Fruit fly (Drosophila melanogaster) whole organism, embryonic: ENCODE measurements around the gene tinc.

Source experiments
- C15 ChIP-seq: fragments of 200-800 bp; sonication (Bioruptor generic); IDR thresholded peaks from 3 replicates; pipeline ENCODE4 v1.3.6; 2022; ENCODE audit warnings: missing biosample characterization, missing genetic modification characterization
- CG10209 ChIP-seq: fragments of 200-800 bp; sonication (Bioruptor generic); optimal IDR thresholded peaks from 3 replicates; lab custom pipeline; 2017; ENCODE audit warnings: missing biosample characterization, mild to moderate bottlenecking, missing genetic modification characterization, missing genetic modification reagents
- CG11093 ChIP-seq: fragments of 200-800 bp; sonication (Bioruptor generic); IDR thresholded peaks from 3 replicates; pipeline ENCODE4 v1.3.6; 2022; ENCODE audit warnings: missing biosample characterization, missing genetic modification characterization
- CG11504 ChIP-seq: fragments of 200-800 bp; sonication (Bioruptor generic); optimal IDR thresholded peaks from 3 replicates; lab custom pipeline; 2019; ENCODE audit warnings: missing biosample characterization, mild to moderate bottlenecking, missing genetic modification characterization, moderate library complexity
- CG11695 ChIP-seq: fragments of 200-800 bp; sonication (Bioruptor generic); IDR thresholded peaks from 3 replicates; pipeline ENCODE4 v1.3.6; 2022; ENCODE audit warnings: missing biosample characterization, missing genetic modification characterization
- CG11696 ChIP-seq: fragments of 200-800 bp; sonication (Bioruptor generic); IDR thresholded peaks from 2 replicates; pipeline ENCODE4 v1.3.6; 2022; ENCODE audit warnings: missing biosample characterization, missing genetic modification characterization
- CG12071 ChIP-seq: fragments of 200-800 bp; sonication (Bioruptor generic); optimal IDR thresholded peaks from 3 replicates; lab custom pipeline; 2018; ENCODE audit warnings: missing biosample characterization, mild to moderate bottlenecking, missing genetic modification characterization
- CG1233 ChIP-seq: fragments of 200-800 bp; sonication (Bioruptor generic); optimal IDR thresholded peaks from 4 replicates; lab custom pipeline; 2018; ENCODE audit warnings: missing biosample characterization, mild to moderate bottlenecking, missing genetic modification characterization
- CG14710 ChIP-seq: fragments of 200-800 bp; sonication (Bioruptor generic); optimal IDR thresholded peaks from 3 replicates; lab custom pipeline; 2019; ENCODE audit warnings: missing biosample characterization, mild to moderate bottlenecking, missing genetic modification characterization, moderate library complexity
- CG1529 ChIP-seq: fragments of 200-800 bp; sonication (Bioruptor generic); optimal IDR thresholded peaks from 3 replicates; lab custom pipeline; 2018; ENCODE audit warnings: missing biosample characterization, missing genetic modification characterization
- CG16813 ChIP-seq: fragments of 200-800 bp; sonication (Bioruptor generic); IDR thresholded peaks from 3 replicates; pipeline ENCODE4 v1.3.6; 2022; ENCODE audit warnings: missing biosample characterization, missing genetic modification characterization; ENCODE audit not compliant: partially characterized antibody
- CG17186 ChIP-seq: fragments of 200-800 bp; sonication (Bioruptor generic); optimal IDR thresholded peaks from 3 replicates; lab custom pipeline; 2017; ENCODE audit warnings: missing biosample characterization, missing genetic modification reagents, missing genetic modification characterization
- CG17385 ChIP-seq: fragments of 200-800 bp; sonication (Bioruptor generic); optimal IDR thresholded peaks from 3 replicates; lab custom pipeline; 2018; ENCODE audit warnings: missing biosample characterization, mild to moderate bottlenecking, missing genetic modification characterization
- CG17802 ChIP-seq: fragments of 200-800 bp; sonication (Bioruptor generic); optimal IDR thresholded peaks from 2 replicates; lab custom pipeline; 2018; ENCODE audit warnings: missing biosample characterization, mild to moderate bottlenecking, missing genetic modification characterization, moderate library complexity
- CG2116 ChIP-seq: fragments of 200-800 bp; sonication (Bioruptor generic); optimal IDR thresholded peaks from 3 replicates; lab custom pipeline; 2018; ENCODE audit warnings: missing biosample characterization, mild to moderate bottlenecking, missing genetic modification characterization
- CG2678 ChIP-seq: fragments of 200-800 bp; sonication (Bioruptor generic); optimal IDR thresholded peaks from 3 replicates; lab custom pipeline; 2019; ENCODE audit warnings: missing biosample characterization, mild to moderate bottlenecking, missing genetic modification characterization, moderate library complexity
- CG2875 ChIP-seq: fragments of 200-800 bp; sonication (Bioruptor generic); optimal IDR thresholded peaks from 2 replicates; lab custom pipeline; 2017; ENCODE audit warnings: missing biosample characterization, mild to moderate bottlenecking, missing genetic modification characterization, missing genetic modification reagents
- CG3281 ChIP-seq: fragments of 200-800 bp; sonication (Bioruptor generic); optimal IDR thresholded peaks from 3 replicates; lab custom pipeline; 2017; ENCODE audit warnings: missing biosample characterization, mild to moderate bottlenecking, missing genetic modification characterization
- CG3407 ChIP-seq: fragments of 200-800 bp; sonication (Bioruptor generic); optimal IDR thresholded peaks from 2 replicates; lab custom pipeline; 2018; ENCODE audit warnings: missing biosample characterization, mild to moderate bottlenecking, missing genetic modification characterization
- CG5180 ChIP-seq: fragments of 200-800 bp; sonication (Bioruptor generic); optimal IDR thresholded peaks from 3 replicates; lab custom pipeline; 2017; ENCODE audit warnings: missing biosample characterization, missing genetic modification characterization, mild to moderate bottlenecking, moderate library complexity, missing genetic modification reagents
- CG6813 ChIP-seq: fragments of 200-800 bp; sonication (Bioruptor generic); optimal IDR thresholded peaks from 2 replicates; lab custom pipeline; 2017; ENCODE audit warnings: missing biosample characterization, missing genetic modification characterization, mild to moderate bottlenecking, moderate library complexity, missing genetic modification reagents
- CG7928 ChIP-seq: fragments of 200-800 bp; sonication (Bioruptor generic); optimal IDR thresholded peaks from 2 replicates; lab custom pipeline; 2017; ENCODE audit warnings: missing biosample characterization, mild to moderate bottlenecking, missing genetic modification characterization
- CG8359 ChIP-seq: fragments of 200-800 bp; sonication (Bioruptor generic); optimal IDR thresholded peaks from 2 replicates; lab custom pipeline; 2017; ENCODE audit warnings: missing biosample characterization, mild to moderate bottlenecking, missing genetic modification characterization, borderline replicate concordance
- CrebB ChIP-seq: fragments of 200-800 bp; sonication (Bioruptor generic); optimal IDR thresholded peaks from 3 replicates; lab custom pipeline; 2018; ENCODE audit warnings: missing biosample characterization, mild to moderate bottlenecking, missing genetic modification characterization
- Dek ChIP-seq: fragments of 200-800 bp; sonication (Bioruptor generic); optimal IDR thresholded peaks from 3 replicates; lab custom pipeline; 2019; ENCODE audit warnings: missing biosample characterization, mild to moderate bottlenecking, missing genetic modification characterization, moderate library complexity
- Eip74EF ChIP-seq, 2 experiments: fragments of 200-800 bp in 1 of 2; fragments of >200 bp in 1 of 2; sonication (Bioruptor generic) in 1 of 2; optimal IDR thresholded peaks; 2 replicates each; lab custom pipeline; 2017 to 2019; ENCODE audit warnings: missing biosample characterization in 2 of 2, missing genetic modification characterization in 2 of 2, mild to moderate bottlenecking in 1 of 2, moderate library complexity in 1 of 2
- Fer1 ChIP-seq: fragments of 200-800 bp; sonication (Bioruptor generic); optimal IDR thresholded peaks from 2 replicates; lab custom pipeline; 2017; ENCODE audit warnings: missing biosample characterization, mild to moderate bottlenecking, missing genetic modification characterization
- H15 ChIP-seq: fragments of 200-800 bp; sonication (Bioruptor generic); IDR thresholded peaks from 3 replicates; pipeline ENCODE4 v1.3.6; 2022; ENCODE audit warnings: missing biosample characterization, missing genetic modification characterization
- HHEX ChIP-seq: fragments of 200-800 bp; sonication (Bioruptor generic); optimal IDR thresholded peaks from 3 replicates; lab custom pipeline; 2017; ENCODE audit warnings: missing biosample characterization, mild to moderate bottlenecking, missing genetic modification characterization, missing genetic modification reagents
- Hr78 ChIP-seq, 2 experiments: fragments of 200-800 bp in 1 of 2; fragments of >200 bp in 1 of 2; sonication (Bioruptor generic) in 1 of 2; optimal IDR thresholded peaks; 2 replicates each; lab custom pipeline; 2017 to 2019; ENCODE audit warnings: missing biosample characterization in 2 of 2, missing genetic modification characterization in 2 of 2, mild to moderate bottlenecking in 1 of 2, moderate library complexity in 1 of 2
- MBD-R2 ChIP-seq: fragments of 200-800 bp; sonication (Bioruptor generic); IDR thresholded peaks from 2 replicates; pipeline ENCODE4 v1.3.6; 2022; ENCODE audit warnings: missing biosample characterization, missing genetic modification characterization
- MTF-1 ChIP-seq: fragments of 200-800 bp; sonication (Bioruptor generic); optimal IDR thresholded peaks from 2 replicates; lab custom pipeline; 2018; ENCODE audit warnings: missing biosample characterization, mild to moderate bottlenecking, missing genetic modification characterization, borderline replicate concordance
- Ptx1 ChIP-seq: fragments of 200-800 bp; sonication (Bioruptor generic); IDR thresholded peaks from 2 replicates; pipeline ENCODE4 v1.3.6; 2022; ENCODE audit warnings: missing biosample characterization, missing genetic modification characterization
- Side ChIP-seq: fragments of 200-800 bp; sonication (Bioruptor generic); optimal IDR thresholded peaks from 2 replicates; lab custom pipeline; 2016; ENCODE audit warnings: missing biosample characterization, missing genetic modification characterization
- Vsx1 ChIP-seq: fragments of 200-800 bp; sonication (Bioruptor generic); optimal IDR thresholded peaks from 2 replicates; lab custom pipeline; 2017; ENCODE audit warnings: missing biosample characterization, mild to moderate bottlenecking, missing genetic modification characterization, missing genetic modification reagents
- ac ChIP-seq: fragments of 200-800 bp; sonication (Bioruptor generic); optimal IDR thresholded peaks from 3 replicates; lab custom pipeline; 2017; ENCODE audit warnings: missing biosample characterization, mild to moderate bottlenecking, missing genetic modification characterization
- al ChIP-seq: fragments of 200-800 bp; sonication (Bioruptor generic); IDR thresholded peaks from 2 replicates; pipeline ENCODE4 v1.3.6; 2022; ENCODE audit warnings: missing biosample characterization, missing genetic modification characterization
- bbx ChIP-seq: fragments of 200-800 bp; sonication (Bioruptor generic); IDR thresholded peaks from 2 replicates; pipeline ENCODE4 v1.3.6; 2022; ENCODE audit warnings: missing biosample characterization, missing genetic modification characterization; ENCODE audit not compliant: partially characterized antibody
- ci ChIP-seq: fragments of 200-800 bp; sonication (Bioruptor generic); IDR thresholded peaks from 3 replicates; pipeline ENCODE4 v1.3.6; 2022; ENCODE audit warnings: missing biosample characterization, missing genetic modification characterization
- crol ChIP-seq: fragments of 200-800 bp; sonication (Bioruptor generic); IDR thresholded peaks from 2 replicates; pipeline ENCODE4 v1.3.6; 2022; ENCODE audit warnings: missing biosample characterization, missing genetic modification characterization
- dmrt11E ChIP-seq: fragments of 200-800 bp; sonication (Bioruptor generic); optimal IDR thresholded peaks from 3 replicates; lab custom pipeline; 2018; ENCODE audit warnings: missing biosample characterization, mild to moderate bottlenecking, missing genetic modification characterization, moderate library complexity
- ftz-f1 ChIP-seq: fragments of 200-800 bp; sonication (Bioruptor generic); optimal IDR thresholded peaks from 2 replicates; lab custom pipeline; 2016; ENCODE audit warnings: missing biosample characterization, missing genetic modification characterization
- gcm ChIP-seq: fragments of 200-800 bp; sonication (Bioruptor generic); optimal IDR thresholded peaks from 2 replicates; lab custom pipeline; 2019; ENCODE audit warnings: missing biosample characterization, mild to moderate bottlenecking, missing genetic modification characterization, moderate library complexity
- kah ChIP-seq: fragments of 200-800 bp; sonication (Bioruptor generic); optimal IDR thresholded peaks from 2 replicates; lab custom pipeline; 2018; ENCODE audit warnings: missing biosample characterization, mild to moderate bottlenecking, missing genetic modification characterization
- otp ChIP-seq: fragments of 200-800 bp; sonication (Bioruptor generic); IDR thresholded peaks from 3 replicates; pipeline ENCODE4, ENCODE4 v1.3.6; 2022; ENCODE audit warnings: missing biosample characterization, missing genetic modification characterization
- prd ChIP-seq, 3 experiments: fragments of >200 bp in 2 of 3; fragments of 200-800 bp in 1 of 3; sonication (Bioruptor generic) in 1 of 3; optimal IDR thresholded peaks in 2 of 3; IDR thresholded peaks in 1 of 3; 2 replicates in 2 of 3; 3 replicates in 1 of 3; pipeline versions ENCODE4 v1.3.6 to Lab custom; 2017 to 2022; ENCODE audit warnings: missing biosample characterization in 1 of 3, missing genetic modification characterization in 1 of 3
- sd ChIP-seq: fragments of 200-800 bp; sonication (Bioruptor generic); optimal IDR thresholded peaks from 3 replicates; lab custom pipeline; 2018; ENCODE audit warnings: missing biosample characterization, mild to moderate bottlenecking, missing genetic modification characterization, moderate library complexity
- slbo ChIP-seq: fragments of 200-800 bp; sonication (Bioruptor generic); IDR thresholded peaks from 2 replicates; pipeline ENCODE4 v1.3.6; 2022; ENCODE audit warnings: missing biosample characterization, missing genetic modification characterization

tinc gene

DNA sequence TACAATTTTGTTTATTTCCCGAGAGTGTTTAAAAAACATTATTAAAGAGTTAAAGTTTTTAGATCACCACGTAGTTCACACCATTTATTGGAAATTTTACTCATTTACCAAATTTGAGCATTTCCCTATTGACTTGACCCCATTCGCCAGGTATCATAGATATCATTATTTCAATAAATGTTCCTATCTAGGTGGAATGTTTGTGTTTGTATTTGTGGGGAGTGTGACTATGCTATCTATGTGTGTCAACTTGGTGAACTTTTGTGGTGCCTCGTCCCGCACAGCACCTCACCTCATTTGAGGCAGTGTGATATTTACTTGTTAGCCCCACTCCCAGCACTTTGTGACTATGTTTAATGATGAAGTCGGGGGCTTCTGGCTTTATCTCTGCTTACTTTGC lies 17.3 kb downstream of the tinc start (continued):
- TF ChIP-seq dmrt11E (tag; lab: Kevin White, UChicago) (peak; percentile 58), CG1529 (GFP tag; lab: Kevin White, UChicago) (peak; percentile 60), CG17186 (GFP tag; lab: Kevin White, UChicago) (no peak), slbo (peak; percentile 11; the same call in 1 of the 2 replicates), bbx (no peak), Ptx1 (GFP tag; lab: Robert Waterston, UW) (0 out of 2 replicates have a peak, but pooled peaks have one; percentile 7), CG8359 (GFP tag; lab: Kevin White, UChicago) (peak; percentile 51), CG10209 (GFP tag; lab: Kevin White, UChicago) (peak; percentile 23), CG2875 (GFP tag; lab: Kevin White, UChicago) (peak; percentile 60), Hr78 (GFP tag; optimal IDR thresholded peaks at IDR 0.05; lab: Kevin White, UChicago) (peak in 1 of 2 experiments; percentile 53), CG17802 (tag; lab: Kevin White, UChicago) (no peak), CG11504 (tag; lab: Kevin White, UChicago) (peak; percentile 17), CG2116 (GFP tag; lab: Kevin White, UChicago) (peak; percentile 10), sd (tag; lab: Kevin White, UChicago) (peak; percentile 79), otp (GFP tag; lab: Robert Waterston, UW) (0 out of 3 replicates have a peak, but pooled peaks have one; percentile 5), CG11695 (no peak), H15 (GFP tag; lab: Robert Waterston, UW) (0 out of 3 replicates have a peak, but pooled peaks have one; percentile 26), CG6813 (peak; percentile 40), gcm (GFP tag; lab: Kevin White, UChicago) (peak; percentile 28), HHEX (GFP tag; lab: Kevin White, UChicago) (peak; percentile 10), kah (GFP tag; lab: Kevin White, UChicago) (peak; percentile 3), MTF-1 (GFP tag; lab: Kevin White, UChicago) (peak; percentile 56), CG3407 (peak; percentile 51), C15 (GFP tag; lab: Robert Waterston, UW) (no peak), CG14710 (tag; lab: Kevin White, UChicago) (peak; percentile 37), CG1233 (GFP tag; lab: Kevin White, UChicago) (peak; percentile 10), CG12071 (GFP tag; lab: Kevin White, UChicago) (peak; percentile 29), Eip74EF (GFP tag; optimal IDR thresholded peaks at IDR 0.05; lab: Kevin White, UChicago) (peak in 1 of 2 experiments; percentile 64), CG17385 (GFP tag; lab: Kevin White, UChicago) (peak; percentile 23), prd (optimal IDR thresholded peaks at IDR 0.05; lab: Kevin White, UChicago) (no peak), prd (GFP tag; IDR thresholded peaks at IDR 0.05; lab: Robert Waterston, UW) (0 out of 3 replicates have a peak, but pooled peaks have one; percentile 13), Side (GFP tag; lab: Kevin White, UChicago) (peak; percentile 30), Fer1 (GFP tag; lab: Kevin White, UChicago) (peak; percentile 49), CrebB (tag; lab: Kevin White, UChicago) (peak; percentile 53), ci (GFP tag; lab: Robert Waterston, UW) (peak; percentile 72; the same call in 2 of the 3 replicates), CG11093 (GFP tag; lab: Robert Waterston, UW) (no peak), Vsx1 (GFP tag; lab: Kevin White, UChicago) (peak; percentile 62), ac (no peak), ftz-f1 (no peak), CG2678 (tag; lab: Kevin White, UChicago) (peak; percentile 49), CG5180 (peak; percentile 47), CG3281 (GFP tag; lab: Kevin White, UChicago) (no peak), al (GFP tag; lab: Robert Waterston, UW) (no peak), Dek (tag; lab: Kevin White, UChicago) (no peak), crol (GFP tag; lab: Robert Waterston, UW) (peak; percentile 68), CG11696 (GFP tag; lab: Robert Waterston, UW) (no peak), CG16813 (GFP tag; lab: Robert Waterston, UW) (no peak), MBD-R2 (GFP tag; lab: Robert Waterston, UW) (no peak), CG7928 (no peak)
